Worm (Caenorhabditis elegans) whole organism, L4/young adult: Measurements from ENCODE around the gene Y41E3.18.

Experiments
- dao-5 ChIP-seq: sonication (generic microtip); optimal IDR thresholded peaks from 2 replicates; lab custom pipeline; 2016; ENCODE audit warnings: missing genotype, missing genetic modification characterization, moderate library complexity, missing compliant biosample characterization
- him-1 ChIP-seq: sonication (generic microtip); optimal IDR thresholded peaks from 2 replicates; lab custom pipeline; 2016; ENCODE audit warnings: missing genotype, missing genetic modification reagents, missing genetic modification characterization, missing compliant biosample characterization

- TF ChIP-seq him-1 (tag; lab: Kevin White, UChicago) (no peak), dao-5 (tag; lab: Kevin White, UChicago) (no peak)
Measured at ce11 chrIV:15036974-15037373, 28.6 kb downstream of the Y41E3.18 start, which contains the start of gene eef-1B.2.
